Fruit fly (Drosophila melanogaster) whole organism, prepupa: ENCODE results near the gene dmrt93B.

ENCODE experiments used
- CG10631 ChIP-seq: fragments of 200-800 bp; sonication (Bioruptor generic); optimal IDR thresholded peaks from 2 replicates; lab custom pipeline; 2016; ENCODE audit warnings: missing biosample characterization, missing genetic modification characterization
- CG10669 ChIP-seq: fragments of 200-800 bp; sonication (Bioruptor generic); optimal IDR thresholded peaks from 3 replicates; lab custom pipeline; 2018; ENCODE audit warnings: missing biosample characterization, mild to moderate bottlenecking, missing genetic modification characterization, moderate library complexity
- CG15336 ChIP-seq: fragments of 200-800 bp; sonication (Bioruptor generic); IDR thresholded peaks from 2 replicates; pipeline ENCODE4 v1.3.6; 2022; ENCODE audit warnings: missing biosample characterization, missing genetic modification characterization
- CG1621 ChIP-seq: fragments of 200-800 bp; sonication (Bioruptor generic); optimal IDR thresholded peaks from 3 replicates; lab custom pipeline; 2018; ENCODE audit warnings: missing biosample characterization, mild to moderate bottlenecking, missing genetic modification characterization
- CG16779 ChIP-seq: fragments of 200-800 bp; sonication (Bioruptor generic); optimal IDR thresholded peaks from 3 replicates; lab custom pipeline; 2017; ENCODE audit warnings: missing biosample characterization, mild to moderate bottlenecking, missing genetic modification characterization
- CG3032 ChIP-seq: fragments of 200-800 bp; optimal IDR thresholded peaks from 2 replicates; lab custom pipeline; 2019; ENCODE audit warnings: missing biosample characterization, mild to moderate bottlenecking, missing genetic modification characterization, moderate library complexity
- CG31627 ChIP-seq: fragments of 200-800 bp; sonication (Bioruptor generic); optimal IDR thresholded peaks from 3 replicates; lab custom pipeline; 2016; ENCODE audit warnings: missing biosample characterization, missing genetic modification characterization
- CG6163 ChIP-seq: fragments of 200-800 bp; sonication (Bioruptor generic); IDR thresholded peaks from 3 replicates; pipeline ENCODE4 v1.3.6; 2022; ENCODE audit warnings: missing biosample characterization, missing genetic modification characterization
- CG6792 ChIP-seq: fragments of 200-800 bp; sonication (Bioruptor generic); optimal IDR thresholded peaks from 3 replicates; lab custom pipeline; 2016; ENCODE audit warnings: missing biosample characterization, missing genetic modification characterization
- CG6808 ChIP-seq: fragments of 200-800 bp; sonication (Bioruptor generic); optimal IDR thresholded peaks from 3 replicates; lab custom pipeline; 2017; ENCODE audit warnings: missing biosample characterization, missing genetic modification characterization, mild to moderate bottlenecking, moderate library complexity, missing genetic modification reagents
- CG6854 ChIP-seq: fragments of 200-800 bp; sonication (Bioruptor generic); optimal IDR thresholded peaks from 2 replicates; lab custom pipeline; 2017; ENCODE audit warnings: missing biosample characterization, mild to moderate bottlenecking, missing genetic modification characterization
- CG8119 ChIP-seq: fragments of 200-800 bp; sonication (Bioruptor generic); IDR thresholded peaks from 3 replicates; pipeline ENCODE4 v1.3.6; 2022; ENCODE audit warnings: missing biosample characterization, missing genetic modification characterization
- CG8319 ChIP-seq: fragments of 200-800 bp; sonication (Bioruptor generic); optimal IDR thresholded peaks from 3 replicates; lab custom pipeline; 2016; ENCODE audit warnings: missing biosample characterization, missing genetic modification characterization
- CG8632 ChIP-seq: fragments of 200-800 bp; sonication (Bioruptor generic); optimal IDR thresholded peaks from 3 replicates; lab custom pipeline; 2016; ENCODE audit warnings: missing biosample characterization, missing genetic modification characterization
- CG9139 ChIP-seq: fragments of 200-800 bp; sonication (Bioruptor generic); optimal IDR thresholded peaks from 3 replicates; lab custom pipeline; 2017; ENCODE audit warnings: missing biosample characterization, mild to moderate bottlenecking, missing genetic modification characterization
- Eip75B ChIP-seq: fragments of 200-800 bp; sonication (Bioruptor generic); optimal IDR thresholded peaks from 3 replicates; lab custom pipeline; 2016; ENCODE audit warnings: missing biosample characterization, missing genetic modification characterization
- Eip78C ChIP-seq: fragments of 200-800 bp; sonication (Bioruptor generic); peaks from one replicate; lab custom pipeline; 2016; ENCODE audit warnings: missing biosample characterization, missing genetic modification characterization
- Ets96B ChIP-seq: fragments of 200-800 bp; optimal IDR thresholded peaks from 2 replicates; lab custom pipeline; 2019; ENCODE audit warnings: missing biosample characterization, mild to moderate bottlenecking, missing genetic modification characterization, moderate library complexity
- Hr38 ChIP-seq: sonication (Bioruptor generic); optimal IDR thresholded peaks from 2 replicates; lab custom pipeline; 2016; ENCODE audit warnings: missing biosample characterization, missing genetic modification characterization
- OdsH ChIP-seq: fragments of 200-800 bp; sonication (Bioruptor generic); optimal IDR thresholded peaks from 3 replicates; lab custom pipeline; 2016; ENCODE audit warnings: missing biosample characterization, missing genetic modification characterization
- Smox ChIP-seq: fragments of 200-800 bp; sonication (Bioruptor generic); optimal IDR thresholded peaks from 3 replicates; lab custom pipeline; 2016; ENCODE audit warnings: missing biosample characterization, missing genetic modification characterization
- Sox102F ChIP-seq: fragments of 200-800 bp; sonication (Bioruptor generic); optimal IDR thresholded peaks from 2 replicates; lab custom pipeline; 2016; ENCODE audit warnings: missing biosample characterization, mild to moderate bottlenecking, missing genetic modification characterization
- Sox15 ChIP-seq: fragments of 200-800 bp; sonication (Bioruptor generic); optimal IDR thresholded peaks from 3 replicates; lab custom pipeline; 2016; ENCODE audit warnings: missing biosample characterization, missing genetic modification characterization
- achi ChIP-seq: fragments of 200-800 bp; sonication (Bioruptor generic); optimal IDR thresholded peaks from 3 replicates; lab custom pipeline; 2016; ENCODE audit warnings: missing biosample characterization, missing genetic modification characterization
- cyc ChIP-seq: fragments of 200-800 bp; sonication (Bioruptor generic); optimal IDR thresholded peaks from 3 replicates; lab custom pipeline; 2016; ENCODE audit warnings: missing biosample characterization, missing genetic modification characterization
- dac ChIP-seq: fragments of 200-800 bp; sonication (Bioruptor generic); optimal IDR thresholded peaks from 2 replicates; lab custom pipeline; 2017; ENCODE audit warnings: missing biosample characterization, mild to moderate bottlenecking, missing genetic modification characterization
- dsx ChIP-seq: fragments of 200-800 bp; optimal IDR thresholded peaks from 3 replicates; lab custom pipeline; 2019; ENCODE audit warnings: missing biosample characterization, mild to moderate bottlenecking, missing genetic modification characterization, moderate library complexity; ENCODE audit not compliant: poor library complexity, severe bottlenecking
- eg ChIP-seq: fragments of 200-800 bp; sonication (Bioruptor generic); IDR thresholded peaks from 3 replicates; pipeline ENCODE4 v1.3.6; 2022; ENCODE audit warnings: missing biosample characterization, missing genetic modification characterization
- fd85E ChIP-seq: fragments of 200-800 bp; sonication (Bioruptor generic); optimal IDR thresholded peaks from 3 replicates; lab custom pipeline; 2016; ENCODE audit warnings: missing biosample characterization, missing genetic modification characterization
- fkh ChIP-seq: fragments of 200-800 bp; sonication (Bioruptor generic); optimal IDR thresholded peaks from 3 replicates; lab custom pipeline; 2017; ENCODE audit warnings: missing biosample characterization, mild to moderate bottlenecking, missing genetic modification characterization, moderate library complexity
- lz ChIP-seq: fragments of 200-800 bp; sonication (Bioruptor generic); optimal IDR thresholded peaks from 3 replicates; lab custom pipeline; 2016; ENCODE audit warnings: missing biosample characterization, missing genetic modification characterization
- net ChIP-seq: fragments of 200-800 bp; sonication (Bioruptor generic); optimal IDR thresholded peaks from 3 replicates; lab custom pipeline; 2016; ENCODE audit warnings: missing biosample characterization, missing genetic modification characterization
- pdm3 ChIP-seq: fragments of 200-800 bp; sonication (Bioruptor generic); optimal IDR thresholded peaks from 3 replicates; lab custom pipeline; 2016; ENCODE audit warnings: missing biosample characterization, missing genetic modification characterization
- salr ChIP-seq, 2 experiments: fragments of 200-800 bp; sonication (Bioruptor generic); optimal IDR thresholded peaks; 3 replicates each; lab custom pipeline; 2016 to 2018; ENCODE audit warnings: missing biosample characterization in 2 of 2, missing genetic modification characterization in 2 of 2, mild to moderate bottlenecking in 1 of 2
- svp ChIP-seq: fragments of 200-800 bp; sonication (Bioruptor generic); peaks from one replicate; lab custom pipeline; 2016; ENCODE audit warnings: missing biosample characterization, missing genetic modification characterization
- topi ChIP-seq: fragments of 200-800 bp; sonication (Bioruptor generic); optimal IDR thresholded peaks from 3 replicates; lab custom pipeline; 2016; ENCODE audit warnings: missing biosample characterization, missing genetic modification characterization
- vri ChIP-seq: fragments of 200-800 bp; sonication (Bioruptor generic); optimal IDR thresholded peaks from 3 replicates; lab custom pipeline; 2016; ENCODE audit warnings: missing biosample characterization, mild to moderate bottlenecking, missing genetic modification characterization

Gene dmrt93B

DNA sequence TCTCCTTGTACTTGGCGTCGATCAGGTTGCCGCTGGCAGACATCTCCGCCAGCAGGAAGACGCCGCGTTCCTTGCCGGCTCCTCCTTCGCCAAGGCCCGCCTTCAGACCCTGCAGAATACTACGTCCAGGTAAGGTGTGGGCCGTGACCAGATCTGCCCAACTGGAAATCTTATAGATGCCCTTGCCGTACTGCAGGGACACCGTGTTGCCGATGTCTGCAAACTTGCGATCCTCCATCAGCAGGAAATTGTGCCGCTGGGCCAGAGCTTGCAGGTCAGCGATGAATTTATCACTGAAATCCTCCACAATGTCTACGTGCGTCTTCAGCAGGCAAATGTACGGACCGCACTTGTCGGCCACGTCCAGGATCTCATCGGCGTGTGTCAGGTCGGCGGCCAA, 2.5 kb upstream of the dmrt93B start:
- TF ChIP-seq OdsH (GFP tag; lab: Kevin White, UChicago) (no peak), eg (GFP tag; lab: Robert Waterston, UW) (no peak), salr (GFP tag; optimal IDR thresholded peaks at IDR 0.05; lab: Kevin White, UChicago) (no peak), CG3032 (tag; lab: Kevin White, UChicago) (no peak), pdm3 (GFP tag; lab: Kevin White, UChicago) (no peak), CG8632 (GFP tag; lab: Kevin White, UChicago) (no peak), vri (GFP tag; lab: Kevin White, UChicago) (no peak), dac (no peak), Eip75B (GFP tag; lab: Kevin White, UChicago) (no peak)

DNA sequence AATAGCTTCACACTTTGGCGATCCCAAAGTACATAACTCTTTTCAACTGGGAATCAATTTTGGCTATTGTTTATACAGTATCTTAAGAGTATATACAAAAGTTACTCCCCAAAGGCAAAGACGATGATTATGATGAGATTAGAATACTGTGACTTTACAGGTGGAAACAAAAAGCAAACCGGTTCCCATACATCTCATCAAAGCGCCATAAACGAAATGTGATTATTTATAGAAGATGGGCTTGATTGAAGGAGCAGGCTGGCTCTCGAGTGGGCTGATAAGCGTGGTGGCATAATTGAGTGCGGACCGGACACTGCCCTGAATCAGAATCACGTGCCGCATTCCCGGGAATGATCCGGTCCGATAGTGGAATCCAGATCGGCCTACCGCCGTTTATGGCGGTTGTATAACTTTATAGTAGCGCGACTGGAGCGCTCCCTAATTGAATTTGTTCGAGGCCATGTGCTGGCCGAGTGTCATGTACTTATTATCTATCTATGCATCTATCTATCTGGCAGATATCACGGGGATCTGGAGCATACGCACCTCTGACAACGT, 1.8 kb upstream of the dmrt93B start:
- TF ChIP-seq Ets96B (tag; lab: Kevin White, UChicago), result no peak
- no peak for TF ChIP-seq lz (GFP tag; lab: Kevin White, UChicago)
- no peak for TF ChIP-seq Hr38
- TF ChIP-seq CG9139 (GFP tag; lab: Kevin White, UChicago), result no peak
- no peak for TF ChIP-seq CG8119 (GFP tag; lab: Robert Waterston, UW)
- no peak for TF ChIP-seq fd85E (GFP tag; lab: Kevin White, UChicago)
- TF ChIP-seq CG6854, result no peak
- no peak for TF ChIP-seq CG6792 (GFP tag; lab: Kevin White, UChicago)
- no peak for TF ChIP-seq CG16779 (tag; lab: Kevin White, UChicago)
- no peak for TF ChIP-seq cyc (GFP tag; lab: Kevin White, UChicago)
- no peak for TF ChIP-seq CG10631 (GFP tag; lab: Kevin White, UChicago)
- no peak for TF ChIP-seq dac
- TF ChIP-seq topi (GFP tag; lab: Kevin White, UChicago), result no peak
- TF ChIP-seq Smox (GFP tag; lab: Kevin White, UChicago), result no peak
- TF ChIP-seq CG1621 (tag; lab: Kevin White, UChicago), result no peak
- no peak for TF ChIP-seq CG31627 (GFP tag; lab: Kevin White, UChicago)
- no peak for TF ChIP-seq Eip78C (GFP tag; lab: Kevin White, UChicago)
- no peak for TF ChIP-seq fkh (GFP tag; lab: Kevin White, UChicago)

DNA sequence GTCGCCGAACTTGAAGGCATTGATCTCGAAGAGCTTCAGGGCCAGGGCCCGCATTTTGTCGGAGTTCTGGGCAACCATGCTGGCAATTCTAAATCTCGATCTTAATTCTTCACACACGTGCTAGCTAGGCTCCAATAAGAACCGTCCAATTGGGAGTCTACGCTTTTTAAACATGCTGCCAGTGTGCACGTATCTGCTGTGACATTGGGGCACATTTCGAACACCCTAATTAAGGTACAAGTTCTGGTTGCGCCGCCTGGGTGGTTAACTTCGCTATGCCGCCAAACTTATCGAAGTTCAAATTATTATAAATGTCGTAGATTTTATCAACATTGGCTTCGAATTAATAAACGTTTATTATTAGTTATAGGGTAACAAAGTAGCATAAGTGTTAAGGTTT, 666 bp upstream of the dmrt93B start, which contains the start of gene r-l:
r-l (minus strand) TSS at position 179 of the 400 bp plus-strand sequence.
- TF ChIP-seq achi (GFP tag; lab: Kevin White, UChicago) (no peak), CG1621 (tag; lab: Kevin White, UChicago) (no peak), CG31627 (GFP tag; lab: Kevin White, UChicago) (no peak), Sox102F (no peak), CG8319 (GFP tag; lab: Kevin White, UChicago) (no peak), topi (GFP tag; lab: Kevin White, UChicago) (no peak), net (GFP tag; lab: Kevin White, UChicago) (no peak), svp (GFP tag; lab: Kevin White, UChicago) (no peak), CG8119 (GFP tag; lab: Robert Waterston, UW) (no peak), CG15336 (GFP tag; lab: Robert Waterston, UW) (no peak), Sox15 (GFP tag; lab: Kevin White, UChicago) (no peak), CG6163 (GFP tag; lab: Robert Waterston, UW) (no peak), CG3032 (tag; lab: Kevin White, UChicago) (no peak), dsx (GFP tag; lab: Kevin White, UChicago) (no peak), CG6808 (GFP tag; lab: Kevin White, UChicago) (no peak), CG10669 (GFP tag; lab: Kevin White, UChicago) (no peak), CG6854 (no peak)
- TF ChIP-seq, all 60 proteins: peak for 0
